Fruit fly (Drosophila melanogaster) whole organism, wandering third instar larva: Measurements from ENCODE around the gene CG13315.

Experiments
- GATAd ChIP-seq: sonication (Bioruptor generic); optimal IDR thresholded peaks from 2 replicates; lab custom pipeline; 2016; ENCODE audit warnings: missing biosample characterization, missing genetic modification characterization
- Jra ChIP-seq: sonication (Bioruptor generic); optimal IDR thresholded peaks from 2 replicates; lab custom pipeline; 2016; ENCODE audit warnings: missing biosample characterization, missing genetic modification characterization
- Rel ChIP-seq, 2 experiments: fragments of 200-800 bp; sonication (Bioruptor generic) in 1 of 2; optimal IDR thresholded peaks; 2 replicates in 1 of 2; 3 replicates in 1 of 2; lab custom pipeline; 2016 to 2019; ENCODE audit warnings: mild to moderate bottlenecking in 2 of 2, missing biosample characterization in 2 of 2, missing genetic modification characterization in 2 of 2, moderate library complexity in 1 of 2
- brk ChIP-seq: fragments of 200-800 bp; sonication (Bioruptor generic); optimal IDR thresholded peaks from 2 replicates; lab custom pipeline; 2016; ENCODE audit warnings: missing biosample characterization, mild to moderate bottlenecking, missing genetic modification characterization
- dmrt93B ChIP-seq: fragments of 200-800 bp; sonication (Bioruptor generic); optimal IDR thresholded peaks from 2 replicates; lab custom pipeline; 2018; ENCODE audit warnings: missing biosample characterization, mild to moderate bottlenecking, missing genetic modification characterization
- h ChIP-seq: fragments of 200-800 bp; sonication (Bioruptor generic); optimal IDR thresholded peaks from 3 replicates; lab custom pipeline; 2016; ENCODE audit warnings: missing biosample characterization, mild to moderate bottlenecking, missing genetic modification characterization
- psq ChIP-seq: fragments of 200-800 bp; sonication (Bioruptor generic); optimal IDR thresholded peaks from 3 replicates; lab custom pipeline; 2017; ENCODE audit warnings: missing biosample characterization, mild to moderate bottlenecking, missing genetic modification characterization, moderate library complexity

- TF ChIP-seq brk (GFP tag; lab: Kevin White, UChicago): peak; percentile 5
- no peak for TF ChIP-seq h (GFP tag; lab: Kevin White, UChicago)
- TF ChIP-seq GATAd (GFP tag; lab: Kevin White, UChicago): no peak
- no peak for TF ChIP-seq dmrt93B (GFP tag; lab: Kevin White, UChicago)
- TF ChIP-seq Rel (GFP tag; optimal IDR thresholded peaks at IDR 0.05; lab: Kevin White, UChicago): no peak
- no peak for TF ChIP-seq Rel (tag; optimal IDR thresholded peaks at IDR 0.05; lab: Kevin White, UChicago)
- no peak for TF ChIP-seq Jra (GFP tag; lab: Kevin White, UChicago)
- no peak for TF ChIP-seq psq (GFP tag; lab: Kevin White, UChicago)
Measured at dm6 chr3L:9054822-9055407, 41.8 kb upstream of the CG13315 start.
